Fruit fly (Drosophila melanogaster): ENCODE data around the gene CG34355.

- TF ChIP-seq pan (optimal IDR thresholded peaks at IDR 0.05) (no peak), pan (GFP tag; optimal IDR thresholded peaks at IDR 0.05 in 1 of 2, IDR thresholded peaks at IDR 0.05 in 1 of 2) (no peak), CG10274 (GFP tag; optimal IDR thresholded peaks at IDR 0.05) (no peak), ac (GFP tag; optimal IDR thresholded peaks at IDR 0.05) (no peak), Blimp-1 (GFP tag; optimal IDR thresholded peaks at IDR 0.05) (peak; percentile 93), CG6689 (GFP tag; IDR thresholded peaks at IDR 0.05) (no peak), Gug (GFP tag; IDR thresholded peaks at IDR 0.05) (no peak), ken (GFP tag; IDR thresholded peaks at IDR 0.05) (0 out of 3 replicates have a peak, but pooled peaks have one; percentile 6), CG6272 (GFP tag; IDR thresholded peaks at IDR 0.05) (no peak)
Measured at dm6 chr3R:23784925-23785680, 18.6 kb upstream of the CG34355 start.

All from whole organism, embryonic.